Worm (Caenorhabditis elegans) whole organism, L1 larva: ENCODE data around the gene sup-35.
A peak's percentile ranks its signal among the peaks of the same experiment; 100 is the strongest.

ENCODE experiments used
- C04F5.9 ChIP-seq: sonication (generic microtip); optimal IDR thresholded peaks from 2 replicates; lab custom pipeline; 2016; ENCODE audit warnings: missing genetic modification characterization, missing compliant biosample characterization
- Y116A8C.19 ChIP-seq: sonication (generic microtip); optimal IDR thresholded peaks from 2 replicates; lab custom pipeline; 2016; ENCODE audit warnings: missing compliant biosample characterization, missing genetic modification characterization, borderline replicate concordance
- aha-1 ChIP-seq: fragments of 150-350 bp; optimal IDR thresholded peaks from 2 replicates; lab custom pipeline; 2014; ENCODE audit warnings: missing biosample characterization, missing genetic modification characterization
- ceh-63 ChIP-seq: fragments of 200-800 bp; sonication (Bioruptor generic); optimal IDR thresholded peaks from 2 replicates; lab custom pipeline; 2018; ENCODE audit warnings: mild to moderate bottlenecking, missing genetic modification characterization, missing compliant biosample characterization
- ceh-8 ChIP-seq: fragments of 200-800 bp; sonication (Bioruptor generic); optimal IDR thresholded peaks from 2 replicates; lab custom pipeline; 2018; ENCODE audit warnings: mild to moderate bottlenecking, missing genetic modification characterization, moderate library complexity, missing compliant biosample characterization
- ceh-90 ChIP-seq: sonication (generic microtip); optimal IDR thresholded peaks from 2 replicates; lab custom pipeline; 2016; ENCODE audit warnings: missing genetic modification characterization, missing compliant biosample characterization
- ces-1 ChIP-seq: fragments of 150-350 bp; optimal IDR thresholded peaks from 2 replicates; lab custom pipeline; 2014; ENCODE audit warnings: missing biosample characterization, missing genetic modification reagents, missing genetic modification characterization
- dpl-1 ChIP-seq, 3 experiments: fragments of 150-350 bp in 2 of 3; sonication (generic microtip) in 1 of 3; optimal IDR thresholded peaks; 2 replicates each; lab custom pipeline; 2014 to 2017; ENCODE audit warnings: missing biosample characterization in 3 of 3, missing genetic modification characterization in 3 of 3, missing genetic modification reagents in 3 of 3
- efl-1 ChIP-seq, 4 experiments: fragments of 150-350 bp; optimal IDR thresholded peaks in 3 of 4; peaks in 1 of 4; 1 replicate in 1 of 4; 2 replicates in 3 of 4; lab custom pipeline; 2014; ENCODE audit warnings: missing biosample characterization in 2 of 4, missing genetic modification characterization in 2 of 4, missing genetic modification reagents in 2 of 4
- efl-3 ChIP-seq: fragments of 200-800 bp; sonication (Bioruptor generic); optimal IDR thresholded peaks from 2 replicates; lab custom pipeline; 2018; ENCODE audit warnings: mild to moderate bottlenecking, missing genetic modification characterization, missing compliant biosample characterization
- elt-2 ChIP-seq: sonication (generic microtip); optimal IDR thresholded peaks from 2 replicates; lab custom pipeline; 2016; ENCODE audit warnings: missing genetic modification characterization, mild to moderate bottlenecking, inconsistent platforms, missing compliant biosample characterization, missing genetic modification reagents
- elt-3 ChIP-seq, 6 experiments: fragments of 150-350 bp in 1 of 6; sonication (generic microtip); optimal IDR thresholded peaks; 2 replicates each; lab custom pipeline; 2017 to 2018; ENCODE audit warnings: missing biosample characterization in 6 of 6, missing genetic modification characterization in 6 of 6, inconsistent platforms in 1 of 6
- ets-5 ChIP-seq: fragments of 200-800 bp; sonication (Bioruptor generic); IDR thresholded peaks from 2 replicates; pipeline ENCODE4 v1.3.6; 2022; ENCODE audit warnings: missing genetic modification characterization, missing compliant biosample characterization
- fos-1 ChIP-seq: fragments of 150-350 bp; optimal IDR thresholded peaks from 2 replicates; lab custom pipeline; 2014; ENCODE audit warnings: missing biosample characterization, missing genetic modification characterization
- isw-1 ChIP-seq: fragments of 200-800 bp; sonication (Bioruptor generic); IDR thresholded peaks from 2 replicates; pipeline ENCODE4 v1.3.6; 2022; ENCODE audit warnings: missing genetic modification characterization, missing compliant biosample characterization
- lin-35 ChIP-seq, 2 experiments: fragments of 150-350 bp; optimal IDR thresholded peaks; 2 replicates each; lab custom pipeline; 2014; ENCODE audit warnings: missing biosample characterization in 2 of 2, missing genetic modification characterization in 2 of 2, missing genetic modification reagents in 2 of 2
- lin-39 ChIP-seq: fragments of 150-350 bp; optimal IDR thresholded peaks from 2 replicates; lab custom pipeline; 2014; ENCODE audit warnings: missing biosample characterization, missing genetic modification reagents, missing genetic modification characterization
- mab-9 ChIP-seq: fragments of 200-800 bp; sonication (Bioruptor generic); IDR thresholded peaks from 2 replicates; pipeline ENCODE4 v1.3.6; 2022; ENCODE audit warnings: missing genetic modification reagents, missing genetic modification characterization, missing compliant biosample characterization
- nhr-47 ChIP-seq: sonication (generic microtip); optimal IDR thresholded peaks from 2 replicates; lab custom pipeline; 2016; ENCODE audit warnings: mild to moderate bottlenecking, missing genetic modification characterization, moderate library complexity, missing compliant biosample characterization
- nhr-76 ChIP-seq: sonication (generic microtip); optimal IDR thresholded peaks from 2 replicates; lab custom pipeline; 2017; ENCODE audit warnings: missing biosample characterization, missing genetic modification characterization
- nhr-85 ChIP-seq: sonication (generic microtip); peaks from one replicate; lab custom pipeline; 2016; ENCODE audit warnings: missing genetic modification characterization, inconsistent platforms, missing compliant biosample characterization
- pqm-1 ChIP-seq: sonication (generic microtip); optimal IDR thresholded peaks from 3 replicates; lab custom pipeline; 2017; ENCODE audit warnings: missing biosample characterization, missing genetic modification characterization
- rnt-1 ChIP-seq: sonication (generic microtip); optimal IDR thresholded peaks from 2 replicates; lab custom pipeline; 2016; ENCODE audit warnings: mild to moderate bottlenecking, missing genetic modification characterization, moderate library complexity, missing compliant biosample characterization
- snu-23 ChIP-seq: sonication (generic microtip); optimal IDR thresholded peaks from 2 replicates; lab custom pipeline; 2016; ENCODE audit warnings: missing genetic modification characterization, missing compliant biosample characterization
- sox-4 ChIP-seq: sonication (generic microtip); optimal IDR thresholded peaks from 2 replicates; lab custom pipeline; 2016; ENCODE audit warnings: missing genetic modification characterization, missing compliant biosample characterization
- sptf-1 ChIP-seq: fragments of 150-350 bp; optimal IDR thresholded peaks from 2 replicates; lab custom pipeline; 2014; ENCODE audit warnings: missing biosample characterization, missing genetic modification characterization
- sup-37 ChIP-seq: fragments of 200-800 bp; sonication (Bioruptor generic); optimal IDR thresholded peaks from 2 replicates; lab custom pipeline; 2018; ENCODE audit warnings: mild to moderate bottlenecking, missing genetic modification characterization, missing compliant biosample characterization
- swsn-7 ChIP-seq: sonication (generic microtip); optimal IDR thresholded peaks from 2 replicates; lab custom pipeline; 2016; ENCODE audit warnings: missing genetic modification characterization, missing compliant biosample characterization
- tbx-2 ChIP-seq: sonication (generic microtip); optimal IDR thresholded peaks from 2 replicates; lab custom pipeline; 2016; ENCODE audit warnings: missing genetic modification characterization, missing compliant biosample characterization
- unc-62 ChIP-seq: fragments of 150-350 bp; optimal IDR thresholded peaks from 2 replicates; lab custom pipeline; 2014; ENCODE audit warnings: missing biosample characterization, missing genetic modification reagents, missing genetic modification characterization
- unc-98 ChIP-seq: fragments of 200-800 bp; sonication (Bioruptor generic); IDR thresholded peaks from 2 replicates; pipeline ENCODE4 v1.3.6; 2022; ENCODE audit warnings: missing genetic modification characterization, missing compliant biosample characterization
- zag-1 ChIP-seq: fragments of 150-350 bp; optimal IDR thresholded peaks from 2 replicates; lab custom pipeline; 2014; ENCODE audit warnings: missing biosample characterization, missing genetic modification characterization
- zip-4 ChIP-seq: fragments of 200-800 bp; sonication (Bioruptor generic); optimal IDR thresholded peaks from 2 replicates; lab custom pipeline; 2018; ENCODE audit warnings: mild to moderate bottlenecking, missing genetic modification characterization, moderate library complexity, missing compliant biosample characterization
- ztf-11 ChIP-seq, 2 experiments: sonication (generic microtip); optimal IDR thresholded peaks; 2 replicates each; lab custom pipeline; 2016 to 2017; ENCODE audit warnings: missing genetic modification characterization in 2 of 2, missing biosample characterization in 1 of 2, missing compliant biosample characterization in 1 of 2
- ztf-4 ChIP-seq: fragments of 150-350 bp; optimal IDR thresholded peaks from 2 replicates; lab custom pipeline; 2014; ENCODE audit warnings: missing biosample characterization, missing genetic modification characterization

Gene sup-35

DNA sequence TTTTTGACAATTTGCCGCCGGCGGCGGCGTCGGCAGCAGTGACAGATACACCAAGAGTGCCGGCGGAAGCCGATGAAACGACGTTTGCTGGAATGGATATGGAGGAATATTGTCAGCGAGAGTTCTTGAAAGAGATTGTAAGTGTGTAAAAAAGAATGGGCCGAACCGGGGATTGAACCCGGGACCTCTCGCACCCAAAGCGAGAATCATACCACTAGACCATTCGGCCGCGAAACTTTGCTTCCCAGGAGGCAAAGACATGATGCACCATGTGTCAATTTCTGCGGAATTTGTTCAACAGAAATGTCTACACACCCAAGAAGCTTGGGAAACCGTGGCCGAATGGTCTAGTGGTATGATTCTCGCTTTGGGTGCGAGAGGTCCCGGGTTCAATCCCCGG lies 52.3 kb downstream of the sup-35 start (continued):
- TF ChIP-seq mab-9 (GFP tag; lab: Robert Waterston, UW) = peak; percentile 85
- peak; percentile 90 for TF ChIP-seq snu-23
- TF ChIP-seq zip-4 (GFP tag; lab: Kevin White, UChicago) = peak; percentile 68
- TF ChIP-seq ces-1 (GFP tag; lab: Kevin White, UChicago) = no peak
- peak; percentile 69 for TF ChIP-seq unc-98
- TF ChIP-seq sox-4 (tag; lab: Kevin White, UChicago) = peak; percentile 50
- no peak for TF ChIP-seq Y116A8C.19 (tag; lab: Kevin White, UChicago)
- peak; percentile 88 for TF ChIP-seq tbx-2 (tag; lab: Kevin White, UChicago)
- peak; percentile 95 for TF ChIP-seq rnt-1 (tag; lab: Kevin White, UChicago)
- TF ChIP-seq dpl-1 (GFP tag; optimal IDR thresholded peaks at IDR 0.05; lab: Kevin White, UChicago) = peak; percentile 58 to 78 (median 77)
- TF ChIP-seq efl-1 (optimal IDR thresholded peaks at IDR 0.05; lab: Kevin White, UChicago) = peak; percentile 63 to 82
- TF ChIP-seq efl-1 (GFP tag; optimal IDR thresholded peaks at IDR 0.05 in 1 of 2; lab: Kevin White, UChicago) = peak; percentile 75 to 98
- peak; percentile 83 for TF ChIP-seq swsn-7 (tag; lab: Kevin White, UChicago)
- no peak for TF ChIP-seq ceh-90 (tag; lab: Kevin White, UChicago)
- TF ChIP-seq sup-37 = peak; percentile 84
- peak; percentile 52 for TF ChIP-seq C04F5.9 (tag; lab: Kevin White, UChicago)
- peak; percentile 39 for TF ChIP-seq aha-1
- no peak for TF ChIP-seq unc-62 (GFP tag; lab: Kevin White, UChicago)
- peak in 1 of 2 experiments; percentile 57 for TF ChIP-seq ztf-11 (tag; optimal IDR thresholded peaks at IDR 0.05; lab: Kevin White, UChicago)
- no peak for TF ChIP-seq ets-5 (GFP tag; lab: Robert Waterston, UW)
- peak; percentile 59 for TF ChIP-seq ceh-8 (GFP tag; lab: Kevin White, UChicago)
- peak; percentile 19 for TF ChIP-seq ceh-63 (GFP tag; lab: Kevin White, UChicago)
- TF ChIP-seq elt-2 = peak; percentile 47
- TF ChIP-seq elt-3 (tag; optimal IDR thresholded peaks at IDR 0.05; lab: Kevin White, UChicago) = peak in 3 of 6 experiments; percentile 4 to 76 (median 5)
- TF ChIP-seq lin-39 (tag; lab: Kevin White, UChicago) = peak; percentile 81
- no peak for TF ChIP-seq zag-1 (tag; lab: Kevin White, UChicago)
- peak; percentile 65 to 86 for TF ChIP-seq lin-35 (GFP tag; optimal IDR thresholded peaks at IDR 0.05; lab: Kevin White, UChicago)
- peak; percentile 66 for TF ChIP-seq isw-1 (GFP tag; lab: Robert Waterston, UW)
- no peak for TF ChIP-seq sptf-1 (tag; lab: Kevin White, UChicago)
- TF ChIP-seq efl-3 = no peak
- no peak for TF ChIP-seq nhr-76
- TF ChIP-seq nhr-47 (tag; lab: Kevin White, UChicago) = peak; percentile 93
- TF ChIP-seq fos-1 = peak; percentile 58
- peak; percentile 90 for TF ChIP-seq nhr-85 (tag; lab: Kevin White, UChicago)
- peak; percentile 29 for TF ChIP-seq ztf-4
- no peak for TF ChIP-seq pqm-1 (tag; lab: Kevin White, UChicago)
